Worm (Caenorhabditis elegans) whole organism, L2 larva: Measurements from ENCODE around the gene srx-36.

Experiments
- C34F6.9 ChIP-seq: fragments of 150-350 bp; optimal IDR thresholded peaks from 2 replicates; lab custom pipeline; 2014; ENCODE audit warnings: missing biosample characterization, missing genetic modification characterization
- F13H6.1 ChIP-seq: sonication (generic microtip); optimal IDR thresholded peaks from 2 replicates; lab custom pipeline; 2016; ENCODE audit warnings: missing genetic modification characterization, missing compliant biosample characterization
- Y55F3AM.14 ChIP-seq: fragments of 200-800 bp; sonication (Bioruptor generic); optimal IDR thresholded peaks from 2 replicates; lab custom pipeline; 2018; ENCODE audit warnings: mild to moderate bottlenecking, missing genetic modification characterization, missing compliant biosample characterization
- ZK546.5 ChIP-seq: sonication (generic microtip); optimal IDR thresholded peaks from 2 replicates; lab custom pipeline; 2017; ENCODE audit warnings: missing biosample characterization, missing genetic modification characterization
- alr-1 ChIP-seq: fragments of 150-350 bp; optimal IDR thresholded peaks from 2 replicates; lab custom pipeline; 2014; ENCODE audit warnings: missing biosample characterization, missing genetic modification characterization
- ama-1 ChIP-seq: fragments of 150-350 bp; optimal IDR thresholded peaks from 2 replicates; lab custom pipeline; 2018; ENCODE audit warnings: inconsistent platforms
- blmp-1 ChIP-seq: sonication (generic microtip); optimal IDR thresholded peaks from 2 replicates; lab custom pipeline; 2017; ENCODE audit warnings: missing genetic modification characterization, mild to moderate bottlenecking, missing compliant biosample characterization, antibody characterized with exemption, moderate library complexity; ENCODE audit not compliant: insufficient read depth
- ceh-82 ChIP-seq: fragments of 150-350 bp; optimal IDR thresholded peaks from 2 replicates; lab custom pipeline; 2014; ENCODE audit warnings: missing biosample characterization, missing genetic modification characterization
- crh-2 ChIP-seq: sonication (generic microtip); optimal IDR thresholded peaks from 2 replicates; lab custom pipeline; 2017; ENCODE audit warnings: missing biosample characterization, missing genetic modification characterization
- dmd-4 ChIP-seq: sonication (generic microtip); optimal IDR thresholded peaks from 2 replicates; lab custom pipeline; 2017; ENCODE audit warnings: missing biosample characterization, missing genetic modification characterization
- egl-27 ChIP-seq: sonication (generic microtip); optimal IDR thresholded peaks from 3 replicates; lab custom pipeline; 2017; ENCODE audit warnings: missing biosample characterization, missing genetic modification reagents, missing genetic modification characterization
- fos-1 ChIP-seq: fragments of 150-350 bp; optimal IDR thresholded peaks from 2 replicates; lab custom pipeline; 2014; ENCODE audit warnings: missing biosample characterization, missing genetic modification characterization
- gmeb-1 ChIP-seq: fragments of 150-350 bp; optimal IDR thresholded peaks from 2 replicates; lab custom pipeline; 2014; ENCODE audit warnings: missing biosample characterization, missing genetic modification characterization
- lsy-2 ChIP-seq, 2 experiments: fragments of 150-350 bp in 1 of 2; sonication (generic microtip) in 1 of 2; optimal IDR thresholded peaks; 2 replicates each; lab custom pipeline; 2014 to 2017; ENCODE audit warnings: missing biosample characterization in 2 of 2, missing genetic modification characterization in 2 of 2
- mab-5 ChIP-seq: fragments of 150-350 bp; optimal IDR thresholded peaks from 2 replicates; lab custom pipeline; 2014; ENCODE audit warnings: missing biosample characterization, missing genetic modification characterization
- mbf-1 ChIP-seq: sonication (generic microtip); optimal IDR thresholded peaks from 2 replicates; lab custom pipeline; 2017; ENCODE audit warnings: missing biosample characterization, missing genetic modification characterization
- mdl-1 ChIP-seq, 2 experiments: fragments of 150-350 bp in 1 of 2; sonication (generic microtip) in 1 of 2; optimal IDR thresholded peaks; 2 replicates each; lab custom pipeline; 2017; ENCODE audit warnings: missing biosample characterization in 2 of 2, missing genetic modification characterization in 2 of 2
- nhr-10 ChIP-seq: sonication (generic microtip); optimal IDR thresholded peaks from 2 replicates; lab custom pipeline; 2017; ENCODE audit warnings: missing biosample characterization, missing genetic modification characterization
- nhr-11 ChIP-seq: fragments of 150-350 bp; optimal IDR thresholded peaks from 2 replicates; lab custom pipeline; 2014; ENCODE audit warnings: missing biosample characterization, missing genetic modification characterization
- nhr-129 ChIP-seq: fragments of 150-350 bp; optimal IDR thresholded peaks from 2 replicates; lab custom pipeline; 2014; ENCODE audit warnings: missing biosample characterization, missing genetic modification characterization
- nhr-21 ChIP-seq: fragments of 150-350 bp; optimal IDR thresholded peaks from 2 replicates; lab custom pipeline; 2014; ENCODE audit warnings: missing biosample characterization, missing genetic modification characterization
- nhr-23 ChIP-seq: fragments of 150-350 bp; optimal IDR thresholded peaks from 2 replicates; lab custom pipeline; 2014; ENCODE audit warnings: missing biosample characterization, missing genetic modification reagents, missing genetic modification characterization
- nhr-25 ChIP-seq: fragments of 150-350 bp; sonication (generic microtip); optimal IDR thresholded peaks from 3 replicates; lab custom pipeline; 2014; ENCODE audit warnings: missing biosample characterization, missing genetic modification characterization
- nhr-6 ChIP-seq: fragments of 150-350 bp; optimal IDR thresholded peaks from 2 replicates; lab custom pipeline; 2014; ENCODE audit warnings: missing biosample characterization, missing genetic modification characterization
- peb-1 ChIP-seq: fragments of 150-350 bp; optimal IDR thresholded peaks from 2 replicates; lab custom pipeline; 2014; ENCODE audit warnings: missing biosample characterization, missing genetic modification characterization
- skn-1 ChIP-seq: sonication (generic microtip); optimal IDR thresholded peaks from 2 replicates; lab custom pipeline; 2017; ENCODE audit warnings: missing biosample characterization, missing genetic modification characterization
- sma-3 ChIP-seq: sonication (generic microtip); optimal IDR thresholded peaks from 2 replicates; lab custom pipeline; 2016; ENCODE audit warnings: missing genetic modification reagents, missing genetic modification characterization, missing compliant biosample characterization
- sma-9 ChIP-seq, 2 experiments: fragments of 150-350 bp in 1 of 2; sonication (generic microtip) in 1 of 2; optimal IDR thresholded peaks; 2 replicates each; lab custom pipeline; 2014 to 2016; ENCODE audit warnings: missing genetic modification characterization in 2 of 2, mild to moderate bottlenecking in 1 of 2, missing biosample characterization in 1 of 2, missing compliant biosample characterization in 1 of 2, missing genetic modification reagents in 1 of 2, moderate library complexity in 1 of 2
- snpc-4 ChIP-seq: fragments of 150-350 bp; optimal IDR thresholded peaks from 2 replicates; lab custom pipeline; 2014; ENCODE audit warnings: missing biosample characterization, missing genetic modification characterization
- unc-39 ChIP-seq: fragments of 150-350 bp; optimal IDR thresholded peaks from 2 replicates; lab custom pipeline; 2014; ENCODE audit warnings: missing biosample characterization, missing genetic modification characterization
- unc-55 ChIP-seq: fragments of 150-350 bp; sonication (generic microtip); optimal IDR thresholded peaks from 3 replicates; lab custom pipeline; 2014; ENCODE audit warnings: missing biosample characterization, missing genetic modification reagents, missing genetic modification characterization
- zag-1 ChIP-seq: fragments of 150-350 bp; optimal IDR thresholded peaks from 2 replicates; lab custom pipeline; 2014; ENCODE audit warnings: missing biosample characterization, missing genetic modification characterization
- ztf-1 ChIP-seq: fragments of 200-800 bp; sonication (Bioruptor generic); conservative IDR thresholded peaks from 2 replicates; pipeline ENCODE4 v1.3.6; 2022; ENCODE audit warnings: missing genetic modification characterization, missing compliant biosample characterization
- ztf-11 ChIP-seq: sonication (generic microtip); optimal IDR thresholded peaks from 2 replicates; lab custom pipeline; 2017; ENCODE audit warnings: missing biosample characterization, missing genetic modification characterization
- ztf-4 ChIP-seq: fragments of 150-350 bp; optimal IDR thresholded peaks from 2 replicates; lab custom pipeline; 2014; ENCODE audit warnings: missing biosample characterization, missing genetic modification characterization

Gene srx-36

DNA sequence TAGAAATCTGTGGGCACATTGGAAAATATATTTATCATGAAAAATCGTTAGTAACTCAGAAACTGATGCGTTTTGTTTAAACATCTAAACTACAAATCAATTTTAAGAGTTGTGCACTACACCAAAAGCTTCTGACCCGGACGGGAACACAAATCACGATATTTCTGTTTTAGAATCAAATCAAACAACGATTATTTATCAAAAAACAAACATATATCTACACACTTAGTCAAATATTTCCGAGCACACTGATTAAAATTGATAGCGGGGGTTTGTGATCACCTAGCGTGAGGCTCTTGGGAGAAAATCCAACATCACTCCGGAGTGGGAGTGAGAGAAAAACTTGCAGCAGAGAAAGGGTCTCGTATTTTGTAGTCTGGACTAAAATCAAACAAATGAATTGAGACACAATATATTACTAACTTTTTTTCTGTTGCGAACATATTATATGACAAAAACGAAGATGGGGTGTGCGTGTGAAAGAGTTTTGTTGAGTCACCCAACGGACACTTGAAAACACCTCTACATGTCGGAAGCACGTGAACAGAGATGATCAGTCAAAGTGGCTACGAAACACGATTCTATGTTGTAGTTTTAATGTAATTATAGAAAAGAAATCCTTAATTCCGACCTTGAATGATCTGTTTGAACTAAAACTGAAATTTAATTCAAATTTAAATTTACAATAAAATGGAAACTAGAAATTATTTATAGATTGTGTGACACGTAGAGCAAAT is 35.5 kb downstream of the srx-36 start:
- TF ChIP-seq fos-1 (tag; lab: Kevin White, UChicago) (peak; percentile 23), crh-2 (tag; lab: Kevin White, UChicago) (peak; percentile 16), sma-9 (GFP tag; optimal IDR thresholded peaks at IDR 0.05; lab: Kevin White, UChicago) (peak; percentile 38), sma-9 (tag; optimal IDR thresholded peaks at IDR 0.05; lab: Kevin White, UChicago) (no peak), F13H6.1 (peak; percentile 35), sma-3 (GFP tag; lab: Kevin White, UChicago) (peak; percentile 14), egl-27 (no peak)

ce11 chrV:7093720-7094401 is 37.0 kb downstream of the srx-36 start, which contains the start of gene nhr-135:
nhr-135 (minus strand) TSS chrV:7093770.
- TF ChIP-seq fos-1 (tag; lab: Kevin White, UChicago) (peak; percentile 82), blmp-1 (tag; lab: Kevin White, UChicago) (peak; percentile 92), crh-2 (tag; lab: Kevin White, UChicago) (peak; percentile 80), Y55F3AM.14 (GFP tag; lab: Kevin White, UChicago) (peak; percentile 7), ceh-82 (no peak), ZK546.5 (tag; lab: Kevin White, UChicago) (no peak), skn-1 (no peak), C34F6.9 (tag; lab: Kevin White, UChicago) (peak; percentile 32), nhr-21 (peak; percentile 55), mdl-1 (tag; optimal IDR thresholded peaks at IDR 0.05; lab: Kevin White, UChicago) (peak; percentile 52 to 76), ama-1 (peak; percentile 5), F13H6.1 (peak; percentile 56), gmeb-1 (tag; lab: Kevin White, UChicago) (peak; percentile 56), nhr-129 (tag; lab: Kevin White, UChicago) (peak; percentile 71), sma-9 (GFP tag; optimal IDR thresholded peaks at IDR 0.05; lab: Kevin White, UChicago) (peak; percentile 86), sma-9 (tag; optimal IDR thresholded peaks at IDR 0.05; lab: Kevin White, UChicago) (no peak), egl-27 (peak; percentile 15), mbf-1 (tag; lab: Kevin White, UChicago) (no peak), dmd-4 (tag; lab: Kevin White, UChicago) (no peak), snpc-4 (no peak), lsy-2 (tag; optimal IDR thresholded peaks at IDR 0.05; lab: Kevin White, UChicago) (peak in 1 of 2 experiments; percentile 31), nhr-25 (peak; percentile 70), nhr-23 (tag; lab: Kevin White, UChicago) (no peak), sma-3 (GFP tag; lab: Kevin White, UChicago) (peak; percentile 70)

ce11 chrV:7091287-7091686 is 39.6 kb downstream of the srx-36 start, which contains the start of gene nhr-286:
nhr-286 (minus strand) TSS chrV:7091610.
- TF ChIP-seq unc-55 (no peak), mab-5 (tag; lab: Kevin White, UChicago) (no peak), egl-27 (no peak), snpc-4 (no peak), ztf-4 (tag; lab: Kevin White, UChicago) (no peak), Y55F3AM.14 (GFP tag; lab: Kevin White, UChicago) (no peak), mbf-1 (tag; lab: Kevin White, UChicago) (no peak), unc-39 (no peak), ceh-82 (no peak), ztf-11 (tag; lab: Kevin White, UChicago) (no peak), nhr-10 (tag; lab: Kevin White, UChicago) (no peak), nhr-11 (tag; lab: Kevin White, UChicago) (no peak), F13H6.1 (no peak), peb-1 (tag; lab: Kevin White, UChicago) (no peak), ama-1 (no peak), sma-3 (GFP tag; lab: Kevin White, UChicago) (no peak)

DNA sequence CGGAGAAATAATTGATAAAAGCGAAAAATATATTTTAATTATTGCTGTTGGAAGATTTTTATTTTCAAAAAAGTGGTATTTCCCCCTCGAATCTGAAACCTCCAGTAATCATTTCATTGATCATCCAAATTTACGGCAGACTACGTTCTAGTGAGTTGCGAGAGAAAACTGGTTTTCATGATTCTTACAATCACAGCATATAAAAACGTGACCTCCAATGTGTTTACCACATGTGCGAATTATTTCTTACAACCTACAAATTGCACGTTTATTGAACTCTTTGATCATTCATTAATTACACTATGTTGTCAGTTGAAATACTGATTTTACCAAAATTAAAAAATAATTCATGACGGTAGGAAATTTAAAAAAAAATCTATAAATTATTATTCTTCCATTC is 41.7 kb downstream of the srx-36 start:
- TF ChIP-seq C34F6.9 (tag; lab: Kevin White, UChicago) (peak; percentile 33), nhr-25 (peak; percentile 91), nhr-10 (tag; lab: Kevin White, UChicago) (no peak), nhr-6 (tag; lab: Kevin White, UChicago) (peak; percentile 35), unc-39 (no peak), gmeb-1 (tag; lab: Kevin White, UChicago) (peak; percentile 61), F13H6.1 (peak; percentile 8), nhr-21 (peak; percentile 58), sma-3 (GFP tag; lab: Kevin White, UChicago) (peak; percentile 70), blmp-1 (tag; lab: Kevin White, UChicago) (peak; percentile 50), ZK546.5 (tag; lab: Kevin White, UChicago) (no peak), crh-2 (tag; lab: Kevin White, UChicago) (peak; percentile 74), fos-1 (tag; lab: Kevin White, UChicago) (peak; percentile 23), sma-9 (GFP tag; optimal IDR thresholded peaks at IDR 0.05; lab: Kevin White, UChicago) (peak; percentile 86), sma-9 (tag; optimal IDR thresholded peaks at IDR 0.05; lab: Kevin White, UChicago) (no peak), alr-1 (tag; lab: Kevin White, UChicago) (no peak), nhr-129 (tag; lab: Kevin White, UChicago) (peak; percentile 42), ztf-1 (GFP tag; lab: Robert Waterston, UW) (no peak), ztf-4 (tag; lab: Kevin White, UChicago) (peak; percentile 22), ceh-82 (no peak), zag-1 (no peak), mdl-1 (tag; optimal IDR thresholded peaks at IDR 0.05; lab: Kevin White, UChicago) (peak in 1 of 2 experiments; percentile 5)
- TF ChIP-seq, all 48 proteins: peak for 14
